Worm (Caenorhabditis elegans) whole organism, mixed stage, embryonic: Measurements from ENCODE around the gene R07G3.7.

Experiments
- M03D4.4 ChIP-seq: sonication (generic microtip); optimal IDR thresholded peaks from 2 replicates; lab custom pipeline; 2017; ENCODE audit warnings: mild to moderate bottlenecking, missing genetic modification characterization, missing compliant biosample characterization
- bed-3 ChIP-seq: fragments of 200-800 bp; sonication (Bioruptor generic); optimal IDR thresholded peaks from 3 replicates; lab custom pipeline; 2018; ENCODE audit warnings: mild to moderate bottlenecking, missing genetic modification characterization, moderate library complexity, missing compliant biosample characterization
- blmp-1 ChIP-seq: fragments of 150-350 bp; optimal IDR thresholded peaks from 2 replicates; lab custom pipeline; 2014; ENCODE audit warnings: missing biosample characterization, missing genetic modification characterization
- ceh-39 ChIP-seq: fragments of 150-350 bp; optimal IDR thresholded peaks from 2 replicates; lab custom pipeline; 2014; ENCODE audit warnings: missing biosample characterization, missing genetic modification characterization
- ceh-43 ChIP-seq: fragments of 200-800 bp; sonication (Bioruptor generic); optimal IDR thresholded peaks from 2 replicates; lab custom pipeline; 2018; ENCODE audit warnings: mild to moderate bottlenecking, missing genetic modification characterization, moderate library complexity, missing compliant biosample characterization
- ceh-83 ChIP-seq: fragments of 200-800 bp; sonication (Bioruptor generic); optimal IDR thresholded peaks from 2 replicates; lab custom pipeline; 2018; ENCODE audit warnings: mild to moderate bottlenecking, missing genetic modification characterization, missing compliant biosample characterization
- ces-1 ChIP-seq: fragments of 150-350 bp; optimal IDR thresholded peaks from 2 replicates; lab custom pipeline; 2014; ENCODE audit warnings: missing biosample characterization, missing genetic modification reagents, missing genetic modification characterization
- cnd-1 ChIP-seq: fragments of 200-800 bp; sonication (Bioruptor generic); optimal IDR thresholded peaks from 2 replicates; lab custom pipeline; 2018; ENCODE audit warnings: mild to moderate bottlenecking, missing genetic modification characterization, missing compliant biosample characterization
- drap-1 ChIP-seq: fragments of 200-800 bp; sonication (Bioruptor generic); optimal IDR thresholded peaks from 3 replicates; lab custom pipeline; 2018; ENCODE audit warnings: mild to moderate bottlenecking, missing genetic modification characterization, missing compliant biosample characterization
- elt-1 ChIP-seq: sonication (generic microtip); optimal IDR thresholded peaks from 2 replicates; lab custom pipeline; 2017; ENCODE audit warnings: missing genetic modification characterization, mild to moderate bottlenecking, missing compliant biosample characterization, antibody characterized with exemption, moderate library complexity, borderline replicate concordance; ENCODE audit not compliant: insufficient read depth
- elt-3 ChIP-seq: fragments of 150-350 bp; optimal IDR thresholded peaks from 2 replicates; lab custom pipeline; 2014; ENCODE audit warnings: missing biosample characterization, missing genetic modification characterization
- flh-1 ChIP-seq: fragments of 200-800 bp; sonication (Bioruptor generic); optimal IDR thresholded peaks from 2 replicates; lab custom pipeline; 2018; ENCODE audit warnings: mild to moderate bottlenecking, missing genetic modification characterization, moderate library complexity, missing compliant biosample characterization
- ham-2 ChIP-seq: fragments of 200-800 bp; sonication (Bioruptor generic); optimal IDR thresholded peaks from 2 replicates; lab custom pipeline; 2018; ENCODE audit warnings: mild to moderate bottlenecking, missing genetic modification characterization, missing compliant biosample characterization
- hlh-1 ChIP-seq: fragments of 150-350 bp; optimal IDR thresholded peaks from 2 replicates; lab custom pipeline; 2014; ENCODE audit warnings: missing biosample characterization, missing genetic modification reagents, missing genetic modification characterization
- lin-13 ChIP-seq: fragments of 150-350 bp; optimal IDR thresholded peaks from 2 replicates; lab custom pipeline; 2014; ENCODE audit warnings: missing biosample characterization, missing genetic modification characterization
- lin-32 ChIP-seq: fragments of 200-800 bp; sonication (Bioruptor generic); optimal IDR thresholded peaks from 2 replicates; lab custom pipeline; 2018; ENCODE audit warnings: mild to moderate bottlenecking, missing genetic modification characterization, missing compliant biosample characterization
- lsy-2 ChIP-seq: fragments of 150-350 bp; optimal IDR thresholded peaks from 2 replicates; lab custom pipeline; 2014; ENCODE audit warnings: missing biosample characterization, missing genetic modification characterization
- mab-5 ChIP-seq: fragments of 150-350 bp; optimal IDR thresholded peaks from 2 replicates; lab custom pipeline; 2014; ENCODE audit warnings: missing biosample characterization, missing genetic modification characterization
- mep-1 ChIP-seq: fragments of 150-350 bp; optimal IDR thresholded peaks from 2 replicates; lab custom pipeline; 2017; ENCODE audit warnings: missing biosample characterization, missing genetic modification reagents, missing genetic modification characterization, inconsistent platforms
- mls-2 ChIP-seq: sonication (generic microtip); optimal IDR thresholded peaks from 2 replicates; lab custom pipeline; 2016; ENCODE audit warnings: mild to moderate bottlenecking, missing genetic modification characterization, moderate library complexity, missing compliant biosample characterization
- nhr-12 ChIP-seq: fragments of 150-350 bp; optimal IDR thresholded peaks from 2 replicates; lab custom pipeline; 2014; ENCODE audit warnings: missing biosample characterization, missing genetic modification characterization
- nhr-2 ChIP-seq: fragments of 150-350 bp; optimal IDR thresholded peaks from 2 replicates; lab custom pipeline; 2014; ENCODE audit warnings: missing biosample characterization, missing genetic modification characterization
- nhr-237 ChIP-seq: fragments of 150-350 bp; optimal IDR thresholded peaks from 2 replicates; lab custom pipeline; 2014; ENCODE audit warnings: missing biosample characterization, missing genetic modification characterization
- nhr-28 ChIP-seq: fragments of 150-350 bp; optimal IDR thresholded peaks from 2 replicates; lab custom pipeline; 2014; ENCODE audit warnings: missing biosample characterization, missing genetic modification characterization
- nhr-76 ChIP-seq: sonication (generic microtip); optimal IDR thresholded peaks from 2 replicates; lab custom pipeline; 2017; ENCODE audit warnings: missing biosample characterization, missing genetic modification characterization
- pha-4 ChIP-seq: fragments of 150-350 bp; optimal IDR thresholded peaks from 2 replicates; lab custom pipeline; 2018; ENCODE audit warnings: missing biosample characterization, missing genetic modification reagents, missing genetic modification characterization
- sem-2 ChIP-seq: fragments of 200-800 bp; sonication (Bioruptor generic); optimal IDR thresholded peaks from 2 replicates; lab custom pipeline; 2018; ENCODE audit warnings: mild to moderate bottlenecking, missing genetic modification characterization, missing compliant biosample characterization
- snpc-4 ChIP-seq: fragments of 150-350 bp; optimal IDR thresholded peaks from 2 replicates; lab custom pipeline; 2014; ENCODE audit warnings: missing biosample characterization, missing genetic modification characterization
- sptf-1 ChIP-seq: sonication (generic microtip); optimal IDR thresholded peaks from 2 replicates; lab custom pipeline; 2017; ENCODE audit warnings: mild to moderate bottlenecking, missing genetic modification characterization, moderate library complexity, missing compliant biosample characterization
- tbx-8 ChIP-seq: fragments of 200-800 bp; sonication (Bioruptor generic); optimal IDR thresholded peaks from 2 replicates; lab custom pipeline; 2018; ENCODE audit warnings: mild to moderate bottlenecking, missing genetic modification characterization, moderate library complexity, missing compliant biosample characterization
- unc-120 ChIP-seq: sonication (generic microtip); optimal IDR thresholded peaks from 2 replicates; lab custom pipeline; 2017; ENCODE audit warnings: missing genetic modification characterization, missing compliant biosample characterization; ENCODE audit not compliant: poor library complexity, severe bottlenecking
- unc-39 ChIP-seq: fragments of 150-350 bp; optimal IDR thresholded peaks from 2 replicates; lab custom pipeline; 2014; ENCODE audit warnings: missing biosample characterization, missing genetic modification characterization
- unc-62 ChIP-seq: fragments of 150-350 bp; optimal IDR thresholded peaks from 2 replicates; lab custom pipeline; 2014; ENCODE audit warnings: missing biosample characterization, missing genetic modification reagents, missing genetic modification characterization
- zip-8 ChIP-seq: fragments of 150-350 bp; optimal IDR thresholded peaks from 2 replicates; lab custom pipeline; 2014; ENCODE audit warnings: missing biosample characterization, missing genetic modification characterization
- ztf-11 ChIP-seq: fragments of 150-350 bp; optimal IDR thresholded peaks from 2 replicates; lab custom pipeline; 2014; ENCODE audit warnings: missing biosample characterization, missing genetic modification characterization

The R07G3.7 gene

ce11 chrII:7594812-7595211 is 18.7 kb downstream of the R07G3.7 start, which contains the start of gene syd-1:
Gene syd-1 (minus strand): TSS chrII:7594912.
- TF ChIP-seq ham-2 (GFP tag; lab: Kevin White, UChicago) = no peak
- TF ChIP-seq lin-13 (tag; lab: Kevin White, UChicago) = no peak
- no peak for TF ChIP-seq zip-8 (tag; lab: Kevin White, UChicago)
- no peak for TF ChIP-seq cnd-1 (tag; lab: Kevin White, UChicago)
- no peak for TF ChIP-seq M03D4.4 (tag; lab: Kevin White, UChicago)
- TF ChIP-seq tbx-8 (GFP tag; lab: Kevin White, UChicago) = no peak
- no peak for TF ChIP-seq nhr-12 (tag; lab: Kevin White, UChicago)
- no peak for TF ChIP-seq ztf-11
- TF ChIP-seq lsy-2 = no peak
- no peak for TF ChIP-seq mab-5 (tag; lab: Kevin White, UChicago)
- TF ChIP-seq lin-32 (GFP tag; lab: Kevin White, UChicago) = no peak
- TF ChIP-seq ces-1 (GFP tag; lab: Kevin White, UChicago) = no peak
- TF ChIP-seq ceh-39 = no peak
- TF ChIP-seq nhr-76 (tag; lab: Kevin White, UChicago) = no peak
- no peak for TF ChIP-seq sem-2
- TF ChIP-seq ceh-43 (GFP tag; lab: Kevin White, UChicago) = no peak
- TF ChIP-seq nhr-2 (tag; lab: Kevin White, UChicago) = no peak
- no peak for TF ChIP-seq blmp-1 (tag; lab: Kevin White, UChicago)
- no peak for TF ChIP-seq unc-39

- TF ChIP-seq ces-1 (GFP tag; lab: Kevin White, UChicago) = peak; percentile 84
- TF ChIP-seq bed-3 (GFP tag; lab: Kevin White, UChicago) = no peak
- TF ChIP-seq, all 35 proteins: peak for 1
These were observed 19.3 kb downstream of the R07G3.7 start for ce11 chrII:7594262-7594661.

- TF ChIP-seq elt-1 (tag; lab: Kevin White, UChicago) = no peak
- TF ChIP-seq cnd-1 (tag; lab: Kevin White, UChicago) = no peak
- TF ChIP-seq bed-3 (GFP tag; lab: Kevin White, UChicago) = no peak
- no peak for TF ChIP-seq elt-3 (tag; lab: Kevin White, UChicago)
- no peak for TF ChIP-seq lsy-2
- TF ChIP-seq zip-8 (tag; lab: Kevin White, UChicago) = no peak
- no peak for TF ChIP-seq nhr-76 (tag; lab: Kevin White, UChicago)
- TF ChIP-seq flh-1 (GFP tag; lab: Kevin White, UChicago) = no peak
- peak; percentile 21 for TF ChIP-seq drap-1 (GFP tag; lab: Kevin White, UChicago)
- TF ChIP-seq ceh-43 (GFP tag; lab: Kevin White, UChicago) = no peak
- TF ChIP-seq mls-2 (tag; lab: Kevin White, UChicago) = peak; percentile 61
- TF ChIP-seq ham-2 (GFP tag; lab: Kevin White, UChicago) = no peak
- no peak for TF ChIP-seq unc-39
- TF ChIP-seq sem-2 = no peak
- no peak for TF ChIP-seq hlh-1 (tag; lab: Kevin White, UChicago)
- peak; percentile 18 for TF ChIP-seq ces-1 (GFP tag; lab: Kevin White, UChicago)
- TF ChIP-seq unc-120 (tag; lab: Kevin White, UChicago) = no peak
- no peak for TF ChIP-seq ztf-11
- TF ChIP-seq M03D4.4 (tag; lab: Kevin White, UChicago) = no peak
- TF ChIP-seq nhr-28 (tag; lab: Kevin White, UChicago) = no peak
- no peak for TF ChIP-seq unc-62 (GFP tag; lab: Kevin White, UChicago)
- TF ChIP-seq lin-32 (GFP tag; lab: Kevin White, UChicago) = no peak
- TF ChIP-seq ceh-39 = no peak
- TF ChIP-seq pha-4 (tag; lab: Kevin White, UChicago) = no peak
- TF ChIP-seq mep-1 (tag; lab: Kevin White, UChicago) = peak; percentile 21
- TF ChIP-seq lin-13 (tag; lab: Kevin White, UChicago) = no peak
- no peak for TF ChIP-seq mab-5 (tag; lab: Kevin White, UChicago)
- TF ChIP-seq sptf-1 (tag; lab: Kevin White, UChicago) = peak; percentile 30
- TF ChIP-seq nhr-237 = no peak
- TF ChIP-seq blmp-1 (tag; lab: Kevin White, UChicago) = no peak
- TF ChIP-seq nhr-12 (tag; lab: Kevin White, UChicago) = no peak
- no peak for TF ChIP-seq nhr-2 (tag; lab: Kevin White, UChicago)
- TF ChIP-seq ceh-83 (GFP tag; lab: Kevin White, UChicago) = no peak
- no peak for TF ChIP-seq snpc-4 (tag; lab: Kevin White, UChicago)
- TF ChIP-seq tbx-8 (GFP tag; lab: Kevin White, UChicago) = no peak
These were observed 20.3 kb downstream of the R07G3.7 start for ce11 chrII:7593227-7593626.
